Worm (Caenorhabditis elegans) whole organism, dauer: Measurements from ENCODE around the gene Y54G11A.7.
"Not testable (repeated sequence)": the region's sequence is repeated elsewhere in the genome, so short reads cannot be mapped to it uniquely, and the experiment has no call there.

ENCODE experiments used
- unc-62 ChIP-seq: sonication (generic microtip); optimal IDR thresholded peaks from 2 replicates; lab custom pipeline; 2017; ENCODE audit warnings: missing biosample characterization, missing genetic modification reagents, missing genetic modification characterization

Y54G11A.7 gene

DNA sequence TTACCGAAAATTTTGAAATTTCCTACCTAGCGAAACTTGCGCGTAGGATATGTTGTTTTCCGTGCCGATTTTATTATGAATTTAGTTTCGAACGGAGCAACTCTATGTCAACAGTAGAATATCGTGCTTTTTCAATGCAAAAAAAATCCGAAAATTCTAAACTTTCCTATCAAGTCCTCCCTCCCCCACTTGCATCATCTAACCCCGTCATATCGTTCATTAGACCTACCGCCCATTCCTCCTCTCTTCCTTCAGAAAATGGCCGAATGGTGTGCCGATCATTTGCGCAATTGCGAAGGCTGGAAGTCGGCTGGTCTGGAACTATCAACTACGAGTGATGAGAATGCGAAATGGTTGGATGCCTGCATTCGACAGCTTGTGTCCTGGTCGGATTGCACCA lies at the start of gene Y54G11A.7:
Y54G11A.7 (plus strand) TSS at position 256 of the 400 bp plus-strand sequence.
- TF ChIP-seq unc-62 (GFP tag; lab: Kevin White, UChicago) = not testable (repeated sequence)

ce11 chrII:14247748-14248502 lies 49.2 kb upstream of the Y54G11A.7 start:
- no peak for TF ChIP-seq unc-62 (GFP tag; lab: Kevin White, UChicago)

ce11 chrII:14249489-14249888 lies 47.6 kb upstream of the Y54G11A.7 start:
- TF ChIP-seq unc-62 (GFP tag; lab: Kevin White, UChicago) = no peak

ce11 chrII:14250147-14250965 lies 46.7 kb upstream of the Y54G11A.7 start, which contains the start of gene hmg-1.1:
hmg-1.1 (plus strand) TSS chrII:14250695.
- TF ChIP-seq unc-62 (GFP tag; lab: Kevin White, UChicago) = no peak

- no peak for TF ChIP-seq unc-62 (GFP tag; lab: Kevin White, UChicago)
Measured at ce11 chrII:14251400-14251940, 45.6 kb upstream of the Y54G11A.7 start.

DNA sequence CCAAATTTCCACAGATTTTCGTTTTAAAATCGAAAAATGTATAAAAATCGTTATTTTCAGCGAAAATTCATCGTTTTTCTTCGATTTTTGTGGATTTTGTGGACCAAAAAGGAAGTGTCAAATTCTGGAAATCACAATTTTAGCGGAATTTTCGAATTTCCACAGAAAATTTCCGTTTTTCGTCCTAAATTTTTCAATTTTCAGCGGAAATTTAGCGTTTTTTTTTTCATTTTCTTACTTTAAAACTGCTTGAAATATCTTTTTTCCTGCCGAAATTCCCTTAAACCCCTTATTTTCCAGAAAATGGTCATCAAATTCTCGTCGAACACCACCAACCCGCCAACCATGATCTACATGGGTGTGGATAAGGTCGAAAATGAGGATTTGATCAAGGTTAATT lies 45.0 kb upstream of the Y54G11A.7 start, which contains the start of gene Y54G11A.2:
Y54G11A.2 (plus strand) TSS at position 301 of the 400 bp plus-strand sequence.
- no peak for TF ChIP-seq unc-62 (GFP tag; lab: Kevin White, UChicago)

DNA sequence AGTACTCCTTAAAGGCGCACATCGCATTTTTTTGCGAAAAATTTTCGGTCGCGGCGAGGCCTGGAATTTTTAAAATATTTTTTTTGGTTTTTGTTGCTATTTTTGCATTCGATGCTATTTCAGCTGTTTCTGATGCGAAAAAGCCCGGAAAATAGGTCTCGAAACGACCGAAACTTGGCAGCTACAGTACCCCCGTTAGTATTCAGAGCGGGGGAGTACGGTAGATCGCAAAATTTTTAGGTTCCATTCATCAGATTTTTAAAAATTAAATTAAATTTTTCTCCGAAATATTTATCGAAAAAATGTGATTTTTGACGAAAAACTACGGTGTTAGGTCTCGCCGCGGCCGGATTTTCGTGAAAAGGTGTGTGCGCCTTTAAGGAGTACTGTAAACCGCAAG lies 41.3 kb upstream of the Y54G11A.7 start:
- TF ChIP-seq unc-62 (GFP tag; lab: Kevin White, UChicago) = no peak

ce11 chrII:14256779-14257178 lies 40.3 kb upstream of the Y54G11A.7 start, which contains the start of gene Y54G11A.19:
Y54G11A.19 (minus strand) TSS chrII:14256879.
- TF ChIP-seq unc-62 (GFP tag; lab: Kevin White, UChicago) = no peak

ce11 chrII:14257943-14258342 lies 39.2 kb upstream of the Y54G11A.7 start:
- no peak for TF ChIP-seq unc-62 (GFP tag; lab: Kevin White, UChicago)

- TF ChIP-seq unc-62 (GFP tag; lab: Kevin White, UChicago) = no peak
Measured at ce11 chrII:14269142-14269593, 27.9 kb upstream of the Y54G11A.7 start, which contains the start of gene Y54G11A.1. Y54G11A.1 (minus strand) TSS chrII:14269192.

DNA sequence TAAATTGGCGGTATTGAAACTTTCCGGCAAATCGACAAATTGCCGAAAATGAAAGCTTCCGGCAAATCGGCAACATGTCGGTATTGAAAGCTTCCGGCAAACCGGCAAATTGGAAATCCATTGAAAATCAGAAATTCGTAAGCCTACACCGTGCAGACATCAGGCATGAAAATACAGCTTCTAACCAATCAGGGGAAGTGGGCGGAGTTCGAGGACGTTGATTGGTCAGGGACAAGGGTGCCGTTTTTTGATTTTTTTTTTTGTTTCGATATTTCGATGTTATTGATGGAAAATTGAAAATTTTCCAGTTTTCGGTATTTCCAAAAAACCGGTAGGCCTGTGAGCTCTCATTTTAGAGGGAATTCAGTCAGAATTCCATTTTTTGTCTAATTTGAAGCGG lies 27.3 kb upstream of the Y54G11A.7 start:
- no peak for TF ChIP-seq unc-62 (GFP tag; lab: Kevin White, UChicago)

- TF ChIP-seq unc-62 (GFP tag; lab: Kevin White, UChicago) = no peak
Measured at ce11 chrII:14276409-14276808, 20.7 kb upstream of the Y54G11A.7 start, which contains the start of gene Y54G11A.3. Y54G11A.3 (plus strand) TSS chrII:14276621.

DNA sequence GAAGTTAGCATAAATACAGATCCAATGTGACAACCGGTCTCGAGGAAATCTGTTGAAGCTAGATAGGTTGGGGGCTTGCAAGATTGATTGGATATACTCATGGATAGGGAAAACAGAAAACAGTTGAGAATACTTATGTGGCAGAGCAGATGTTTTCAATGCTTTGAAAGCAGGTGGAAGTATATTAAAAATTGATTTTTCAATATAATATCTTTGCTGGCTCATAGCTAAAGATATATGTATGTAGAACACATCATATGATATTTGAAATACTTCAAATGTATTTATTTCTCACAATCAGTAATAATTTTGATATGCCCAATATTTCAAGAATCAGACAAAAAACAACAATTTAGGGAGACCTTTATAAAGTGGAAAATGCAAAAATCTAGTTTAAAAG lies 9.8 kb upstream of the Y54G11A.7 start, which contains the start of gene srh-41:
srh-41 (minus strand) TSS at position 101 of the 400 bp plus-strand sequence.
- no peak for TF ChIP-seq unc-62 (GFP tag; lab: Kevin White, UChicago)

DNA sequence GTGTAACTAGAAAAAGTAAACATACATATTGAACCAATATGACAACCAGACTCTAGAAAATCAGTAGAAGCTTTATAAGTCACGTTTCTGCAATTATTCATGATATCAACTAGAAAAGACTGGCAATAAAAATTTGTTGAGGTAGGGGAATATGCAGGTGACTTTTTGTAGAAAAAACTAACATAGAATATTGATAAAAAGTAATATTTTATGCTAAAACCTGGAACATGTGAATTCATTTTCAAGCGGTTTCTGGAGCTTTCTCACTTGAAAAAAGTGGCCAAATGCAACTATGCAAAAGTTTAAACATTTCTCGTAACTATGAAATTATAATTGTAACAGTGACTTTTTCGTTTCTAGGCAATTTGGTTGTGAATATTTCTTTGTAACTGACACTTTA lies 8.1 kb upstream of the Y54G11A.7 start, which contains the start of gene srh-42:
srh-42 (minus strand) TSS at position 101 of the 400 bp plus-strand sequence.
- no peak for TF ChIP-seq unc-62 (GFP tag; lab: Kevin White, UChicago)

- no peak for TF ChIP-seq unc-62 (GFP tag; lab: Kevin White, UChicago)
Measured at ce11 chrII:14290846-14291245, 6.3 kb upstream of the Y54G11A.7 start.
